Fruit fly (Drosophila melanogaster) whole organism, embryonic: ENCODE results near the gene CG14778.

ENCODE experiments used
- Aef1 ChIP-seq: fragments of 200-800 bp; sonication (Bioruptor generic); IDR thresholded peaks from 3 replicates; pipeline ENCODE4 v1.3.6; 2022; ENCODE audit warnings: missing biosample characterization, missing genetic modification characterization
- Atf6 ChIP-seq: fragments of 200-800 bp; sonication (Bioruptor generic); IDR thresholded peaks from 2 replicates; pipeline ENCODE4 v1.3.6; 2022; ENCODE audit warnings: missing biosample characterization, missing genetic modification characterization
- Awh ChIP-seq: fragments of 200-800 bp; sonication (Bioruptor generic); IDR thresholded peaks from 2 replicates; pipeline ENCODE4, ENCODE4 v1.3.6; 2022; ENCODE audit warnings: missing biosample characterization, missing genetic modification characterization
- B-H1 ChIP-seq: fragments of 200-800 bp; sonication (Bioruptor generic); IDR thresholded peaks from 3 replicates; pipeline ENCODE4 v1.3.6; 2022; ENCODE audit warnings: missing biosample characterization, missing genetic modification characterization
- Bgb ChIP-seq: fragments of 200-800 bp; sonication (Bioruptor generic); IDR thresholded peaks from 2 replicates; pipeline ENCODE4 v1.3.6; 2022; ENCODE audit warnings: missing biosample characterization, missing genetic modification characterization; ENCODE audit not compliant: partially characterized antibody
- CG10543 ChIP-seq: fragments of 200-800 bp; sonication (Bioruptor generic); optimal IDR thresholded peaks from 3 replicates; lab custom pipeline; 2017; ENCODE audit warnings: missing biosample characterization, mild to moderate bottlenecking, missing genetic modification characterization, moderate library complexity
- CG13424 ChIP-seq: fragments of 200-800 bp; sonication (Bioruptor generic); optimal IDR thresholded peaks from 2 replicates; lab custom pipeline; 2019; ENCODE audit warnings: missing biosample characterization, mild to moderate bottlenecking, missing genetic modification characterization, moderate library complexity
- CG15514 ChIP-seq: fragments of 200-800 bp; sonication (Bioruptor generic); optimal IDR thresholded peaks from 3 replicates; lab custom pipeline; 2017; ENCODE audit warnings: missing biosample characterization, missing genetic modification characterization, mild to moderate bottlenecking, moderate library complexity, missing genetic modification reagents
- CG18619 ChIP-seq: fragments of 200-800 bp; sonication (Bioruptor generic); optimal IDR thresholded peaks from 3 replicates; lab custom pipeline; 2017; ENCODE audit warnings: missing biosample characterization, mild to moderate bottlenecking, missing genetic modification characterization
- CG2120 ChIP-seq: fragments of 200-800 bp; sonication (Bioruptor generic); optimal IDR thresholded peaks from 3 replicates; lab custom pipeline; 2016; ENCODE audit warnings: missing biosample characterization, missing genetic modification characterization
- CG2889 ChIP-seq: fragments of 200-800 bp; sonication (Bioruptor generic); IDR thresholded peaks from 3 replicates; pipeline ENCODE4 v1.3.6; 2022; ENCODE audit warnings: missing biosample characterization, missing genetic modification characterization
- CG31388 ChIP-seq: fragments of 200-800 bp; sonication (Bioruptor generic); optimal IDR thresholded peaks from 2 replicates; lab custom pipeline; 2016; ENCODE audit warnings: missing biosample characterization, missing genetic modification characterization
- CG32532 ChIP-seq: fragments of 200-800 bp; sonication (Bioruptor generic); IDR thresholded peaks from 2 replicates; pipeline ENCODE4 v1.3.6; 2022; ENCODE audit warnings: missing biosample characterization, missing genetic modification characterization
- CG34422 ChIP-seq: fragments of 200-800 bp; sonication (Bioruptor generic); IDR thresholded peaks from 3 replicates; pipeline ENCODE4 v1.3.6; 2022; ENCODE audit warnings: missing biosample characterization, missing genetic modification characterization
- CG3995 ChIP-seq: fragments of 200-800 bp; sonication (Bioruptor generic); optimal IDR thresholded peaks from 3 replicates; lab custom pipeline; 2016; ENCODE audit warnings: missing biosample characterization, missing genetic modification characterization
- CG4404 ChIP-seq: fragments of 200-800 bp; sonication (Bioruptor generic); IDR thresholded peaks from 2 replicates; pipeline ENCODE4 v1.3.6; 2022; ENCODE audit warnings: missing biosample characterization, missing genetic modification characterization
- CG9437 ChIP-seq: fragments of 200-800 bp; sonication (Bioruptor generic); optimal IDR thresholded peaks from 2 replicates; lab custom pipeline; 2018; ENCODE audit warnings: missing biosample characterization, mild to moderate bottlenecking, missing genetic modification characterization
- Deaf1 ChIP-seq: fragments of 200-800 bp; optimal IDR thresholded peaks from 3 replicates; lab custom pipeline; 2019; ENCODE audit warnings: missing biosample characterization, mild to moderate bottlenecking, missing genetic modification characterization, moderate library complexity
- Drgx ChIP-seq: fragments of 200-800 bp; sonication (Bioruptor generic); IDR thresholded peaks from 2 replicates; pipeline ENCODE4 v1.3.6; 2022; ENCODE audit warnings: missing biosample characterization, missing genetic modification characterization
- Eip74EF ChIP-seq, 2 experiments: fragments of 200-800 bp in 1 of 2; fragments of >200 bp in 1 of 2; sonication (Bioruptor generic) in 1 of 2; optimal IDR thresholded peaks; 2 replicates each; lab custom pipeline; 2017 to 2019; ENCODE audit warnings: missing biosample characterization in 2 of 2, missing genetic modification characterization in 2 of 2, mild to moderate bottlenecking in 1 of 2, moderate library complexity in 1 of 2
- Ets97D ChIP-seq: fragments of 200-800 bp; sonication (Bioruptor generic); optimal IDR thresholded peaks from 3 replicates; lab custom pipeline; 2016; ENCODE audit warnings: missing biosample characterization, missing genetic modification characterization
- Hr78 ChIP-seq, 2 experiments: fragments of 200-800 bp in 1 of 2; fragments of >200 bp in 1 of 2; sonication (Bioruptor generic) in 1 of 2; optimal IDR thresholded peaks; 2 replicates each; lab custom pipeline; 2017 to 2019; ENCODE audit warnings: missing biosample characterization in 2 of 2, missing genetic modification characterization in 2 of 2, mild to moderate bottlenecking in 1 of 2, moderate library complexity in 1 of 2
- MBD-R2 ChIP-seq: fragments of 200-800 bp; sonication (Bioruptor generic); IDR thresholded peaks from 2 replicates; pipeline ENCODE4 v1.3.6; 2022; ENCODE audit warnings: missing biosample characterization, missing genetic modification characterization
- MESR4 ChIP-seq: fragments of 200-800 bp; sonication (Bioruptor generic); optimal IDR thresholded peaks from 2 replicates; lab custom pipeline; 2018; ENCODE audit warnings: missing biosample characterization, mild to moderate bottlenecking, missing genetic modification characterization, moderate library complexity
- Med ChIP-seq: fragments of 200-800 bp; sonication (Bioruptor generic); peaks from one replicate; lab custom pipeline; 2016; ENCODE audit warnings: missing biosample characterization, missing genetic modification characterization, mild to moderate bottlenecking, inconsistent platforms, moderate library complexity
- Meics ChIP-seq: fragments of 200-800 bp; sonication (Bioruptor generic); optimal IDR thresholded peaks from 2 replicates; lab custom pipeline; 2017; ENCODE audit warnings: missing biosample characterization, mild to moderate bottlenecking, missing genetic modification characterization
- NK7.1 ChIP-seq: fragments of 200-800 bp; sonication (Bioruptor generic); optimal IDR thresholded peaks from 3 replicates; lab custom pipeline; 2016; ENCODE audit warnings: missing biosample characterization, missing genetic modification characterization
- Nf-YC ChIP-seq: fragments of 200-800 bp; optimal IDR thresholded peaks from 3 replicates; lab custom pipeline; 2019; ENCODE audit warnings: missing biosample characterization, mild to moderate bottlenecking, missing genetic modification characterization, moderate library complexity
- Opbp ChIP-seq: fragments of 200-800 bp; sonication (Bioruptor generic); IDR thresholded peaks from 3 replicates; pipeline ENCODE4 v1.3.6; 2022; ENCODE audit warnings: missing biosample characterization, missing genetic modification characterization; ENCODE audit not compliant: partially characterized antibody
- Rfx ChIP-seq: fragments of 200-800 bp; sonication (Bioruptor generic); IDR thresholded peaks from 2 replicates; pipeline ENCODE4 v1.3.6; 2022; ENCODE audit warnings: missing biosample characterization, missing genetic modification characterization
- Scr ChIP-seq: fragments of 200-800 bp; sonication (Bioruptor generic); IDR thresholded peaks from 2 replicates; pipeline ENCODE4 v1.3.6; 2022; ENCODE audit warnings: missing biosample characterization, missing genetic modification characterization; ENCODE audit not compliant: partially characterized antibody
- Sry-δ ChIP-seq: fragments of 200-800 bp; sonication (Bioruptor generic); optimal IDR thresholded peaks from 2 replicates; lab custom pipeline; 2016; ENCODE audit warnings: missing biosample characterization, missing genetic modification characterization
- Trl ChIP-seq, 3 experiments: fragments of >200 bp in 2 of 3; fragments of 200-800 bp in 1 of 3; sonication (Bioruptor generic) in 1 of 3; optimal IDR thresholded peaks; 2 replicates in 1 of 3; 3 replicates in 2 of 3; lab custom pipeline; 2016 to 2017; ENCODE audit warnings: missing biosample characterization in 1 of 3, missing genetic modification characterization in 1 of 3
- ase ChIP-seq: fragments of 200-800 bp; sonication (Bioruptor generic); IDR thresholded peaks from 3 replicates; pipeline ENCODE4 v1.3.6; 2022; ENCODE audit warnings: missing biosample characterization, missing genetic modification characterization
- bcd ChIP-seq: fragments of 200-800 bp; sonication (Bioruptor generic); optimal IDR thresholded peaks from 2 replicates; lab custom pipeline; 2017; ENCODE audit warnings: missing biosample characterization, mild to moderate bottlenecking, missing genetic modification characterization
- ci ChIP-seq: fragments of 200-800 bp; sonication (Bioruptor generic); IDR thresholded peaks from 3 replicates; pipeline ENCODE4 v1.3.6; 2022; ENCODE audit warnings: missing biosample characterization, missing genetic modification characterization
- dimm ChIP-seq: fragments of 200-800 bp; sonication (Bioruptor generic); IDR thresholded peaks from 2 replicates; pipeline ENCODE4 v1.3.6; 2022; ENCODE audit warnings: missing biosample characterization, missing genetic modification characterization
- gsb-n ChIP-seq: fragments of 200-800 bp; sonication (Bioruptor generic); optimal IDR thresholded peaks from 3 replicates; lab custom pipeline; 2018; ENCODE audit warnings: missing biosample characterization, mild to moderate bottlenecking, missing genetic modification characterization
- hb ChIP-seq: fragments of 200-800 bp; sonication (Bioruptor generic); IDR thresholded peaks from 3 replicates; pipeline ENCODE4 v1.3.6; 2022; ENCODE audit warnings: missing biosample characterization, missing genetic modification characterization; ENCODE audit not compliant: partially characterized antibody
- jigr1 ChIP-seq: fragments of 200-800 bp; sonication (Bioruptor generic); IDR thresholded peaks from 3 replicates; pipeline ENCODE4 v1.3.6; 2022; ENCODE audit warnings: missing biosample characterization, missing genetic modification characterization
- pan ChIP-seq, 4 experiments: fragments of >200 bp in 3 of 4; fragments of 200-800 bp in 1 of 4; sonication (Bioruptor generic) in 1 of 4; optimal IDR thresholded peaks in 3 of 4; IDR thresholded peaks in 1 of 4; 2 replicates each; pipeline versions ENCODE4 v1.3.6 to Lab custom; 2017 to 2022; ENCODE audit warnings: missing biosample characterization in 2 of 4, missing genetic modification characterization in 2 of 4, mixed read lengths in 1 of 4
- prd ChIP-seq, 3 experiments: fragments of >200 bp in 2 of 3; fragments of 200-800 bp in 1 of 3; sonication (Bioruptor generic) in 1 of 3; optimal IDR thresholded peaks in 2 of 3; IDR thresholded peaks in 1 of 3; 2 replicates in 2 of 3; 3 replicates in 1 of 3; pipeline versions ENCODE4 v1.3.6 to Lab custom; 2017 to 2022; ENCODE audit warnings: missing biosample characterization in 1 of 3, missing genetic modification characterization in 1 of 3
- sens-2 ChIP-seq: fragments of 200-800 bp; sonication (Bioruptor generic); IDR thresholded peaks from 2 replicates; pipeline ENCODE4 v1.3.6; 2022; ENCODE audit warnings: missing biosample characterization, missing genetic modification characterization

The CG14778 gene

DNA sequence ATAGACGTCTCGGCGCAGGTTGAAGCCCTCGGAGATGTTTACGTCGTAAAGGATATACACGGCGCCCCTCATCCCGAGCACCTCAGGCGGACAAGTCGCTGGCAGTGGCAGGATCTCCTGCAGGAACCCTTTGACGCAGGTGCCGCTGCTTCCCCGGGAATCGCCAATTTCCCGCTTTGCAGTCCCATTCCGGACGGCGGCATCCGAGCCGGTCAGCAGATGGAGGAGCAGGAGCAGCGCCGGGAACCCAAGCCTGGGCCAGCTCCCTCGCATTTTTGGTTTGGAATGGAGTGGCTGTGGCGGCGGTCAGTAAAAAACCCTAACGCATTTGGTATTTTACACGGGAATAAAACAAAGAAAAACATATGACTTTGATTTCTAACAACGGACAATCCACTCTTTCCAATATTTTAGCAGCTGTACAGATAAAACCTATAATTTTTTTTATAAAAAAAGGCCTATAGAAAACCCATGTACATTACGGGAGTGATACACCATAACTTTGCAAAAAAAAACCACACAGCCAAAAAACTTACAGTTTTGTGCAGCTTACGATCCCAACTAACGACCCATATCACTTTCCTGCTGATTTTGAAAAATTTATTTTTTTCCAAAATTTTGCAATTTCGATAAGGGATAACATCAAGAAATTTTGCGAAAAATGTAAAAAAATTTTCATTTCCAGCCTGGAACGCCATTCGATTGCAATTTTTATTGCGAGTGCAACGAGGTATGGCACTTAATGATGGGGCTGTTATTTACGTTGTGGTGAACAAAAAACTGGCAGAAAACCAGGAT is 1.4 kb upstream of the CG14778 start, which contains the start of the genes O-fut2 and CG14777 (continued):
- TF ChIP-seq jigr1 (no peak), ase (no peak), Opbp (GFP tag; lab: Robert Waterston, UW) (no peak), prd (optimal IDR thresholded peaks at IDR 0.05; lab: Kevin White, UChicago) (no peak), prd (GFP tag; IDR thresholded peaks at IDR 0.05; lab: Robert Waterston, UW) (peak; percentile 21; the same call in 1 of the 3 replicates), CG2120 (GFP tag; lab: Kevin White, UChicago) (peak; percentile 13), B-H1 (GFP tag; lab: Robert Waterston, UW) (no peak), ci (GFP tag; lab: Robert Waterston, UW) (0 out of 3 replicates have a peak, but pooled peaks have one; percentile 11), pan (optimal IDR thresholded peaks at IDR 0.05; lab: Kevin White, UChicago) (no peak), pan (GFP tag; optimal IDR thresholded peaks at IDR 0.05 in 1 of 2, IDR thresholded peaks at IDR 0.05 in 1 of 2) (peak in 1 of 2 experiments; percentile 6)

DNA sequence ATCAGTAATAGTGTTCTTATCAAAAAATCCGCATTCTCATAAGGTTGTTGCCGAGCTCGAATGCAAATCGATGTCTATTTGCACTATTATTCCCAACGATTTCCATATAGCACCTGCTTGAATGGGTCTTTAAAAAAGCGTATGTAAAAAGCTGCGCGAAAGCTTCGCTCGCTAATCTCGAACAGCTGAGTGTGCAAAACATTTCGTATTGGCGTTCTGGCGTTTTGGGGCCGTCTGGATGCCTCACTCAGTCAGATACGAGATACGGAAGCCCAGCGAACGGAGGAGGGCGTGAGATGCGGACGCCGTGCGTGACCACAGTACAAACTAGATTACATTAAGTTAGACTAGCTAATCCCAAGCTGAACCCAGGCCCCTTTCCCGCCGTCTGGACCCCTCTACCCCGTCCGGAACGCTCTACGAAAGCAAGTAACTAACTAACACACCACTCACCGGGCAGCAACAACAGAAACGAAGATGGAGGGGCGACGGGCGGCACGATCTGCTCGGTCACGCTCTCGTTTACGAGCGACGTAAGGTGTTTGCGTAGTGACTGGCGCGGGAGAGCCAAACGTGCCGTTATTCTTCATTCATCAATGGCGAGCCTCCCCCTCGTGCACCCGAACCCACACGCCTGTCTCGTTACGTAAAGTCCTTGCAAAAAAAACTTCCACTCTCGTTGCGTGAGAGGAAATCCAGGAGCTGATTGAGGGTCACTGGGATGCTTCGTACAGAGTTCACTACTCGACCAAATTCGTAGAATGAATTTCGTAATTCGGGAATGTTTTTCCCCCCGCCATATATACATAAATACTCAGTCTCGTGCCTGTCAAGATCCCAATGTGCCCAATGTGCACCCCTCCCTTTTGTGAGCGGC is 550 bp upstream of the CG14778 start:
- TF ChIP-seq sens-2 (no peak), Bgb (peak; percentile 40; the same call in 1 of the 2 replicates), CG9437 (GFP tag; lab: Kevin White, UChicago) (peak; percentile 99), hb (GFP tag; lab: Robert Waterston, UW) (no peak), CG2889 (GFP tag; lab: Robert Waterston, UW) (no peak), Awh (GFP tag; lab: Robert Waterston, UW) (no peak), Rfx (GFP tag; lab: Robert Waterston, UW) (peak; percentile 25; the same call in 1 of the 2 replicates), bcd (GFP tag; lab: Kevin White, UChicago) (peak; percentile 24), CG32532 (peak; percentile 34; the same call in 1 of the 2 replicates), Hr78 (GFP tag; optimal IDR thresholded peaks at IDR 0.05; lab: Kevin White, UChicago) (peak in 1 of 2 experiments; percentile 8), Nf-YC (tag; lab: Kevin White, UChicago) (peak; percentile 10), CG3995 (GFP tag; lab: Kevin White, UChicago) (peak; percentile 70), Aef1 (GFP tag; lab: Robert Waterston, UW) (peak; percentile 42; the same call in 1 of the 3 replicates), Atf6 (GFP tag; lab: Robert Waterston, UW) (peak; percentile 20; the same call in 1 of the 2 replicates), Meics (GFP tag; lab: Kevin White, UChicago) (peak; percentile 29), NK7.1 (GFP tag; lab: Kevin White, UChicago) (no peak), Med (GFP tag; lab: Kevin White, UChicago) (peak; percentile 87), CG18619 (GFP tag; lab: Kevin White, UChicago) (no peak), CG10543 (GFP tag; lab: Kevin White, UChicago) (peak; percentile 68), MBD-R2 (GFP tag; lab: Robert Waterston, UW) (peak; percentile 49; the same call in 1 of the 2 replicates), Scr (GFP tag; lab: Robert Waterston, UW) (peak; percentile 13; the same call in 1 of the 2 replicates), Sry-δ (GFP tag; lab: Kevin White, UChicago) (no peak), CG15514 (GFP tag; lab: Kevin White, UChicago) (peak; percentile 31), CG34422 (GFP tag; lab: Robert Waterston, UW) (peak; percentile 52; the same call in 1 of the 3 replicates), CG13424 (tag; lab: Kevin White, UChicago) (no peak), gsb-n (tag; lab: Kevin White, UChicago) (no peak), CG31388 (no peak), Deaf1 (tag; lab: Kevin White, UChicago) (peak; percentile 62), CG4404 (GFP tag; lab: Robert Waterston, UW) (no peak), Eip74EF (GFP tag; optimal IDR thresholded peaks at IDR 0.05; lab: Kevin White, UChicago) (peak in 1 of 2 experiments; percentile 36), Ets97D (GFP tag; lab: Kevin White, UChicago) (no peak), dimm (GFP tag; lab: Robert Waterston, UW) (no peak), Drgx (peak; percentile 41; the same call in 1 of the 2 replicates), Trl (optimal IDR thresholded peaks at IDR 0.05; lab: Kevin White, UChicago) (peak in 1 of 2 experiments; percentile 22), Trl (GFP tag; optimal IDR thresholded peaks at IDR 0.05; lab: Kevin White, UChicago) (no peak), MESR4 (GFP tag; lab: Kevin White, UChicago) (no peak)
